Worm (Caenorhabditis elegans) whole organism, L1 larva: ENCODE results near the gene K12B6.9.
A peak's percentile ranks its signal among the peaks of the same experiment; 100 is the strongest.

Experiments used
- C16A3.4 ChIP-seq: fragments of 150-350 bp; optimal IDR thresholded peaks from 2 replicates; lab custom pipeline; 2014; ENCODE audit warnings: missing biosample characterization, missing genetic modification characterization
- C34B4.2 ChIP-seq: sonication (generic microtip); optimal IDR thresholded peaks from 2 replicates; lab custom pipeline; 2017; ENCODE audit warnings: mild to moderate bottlenecking, missing genetic modification characterization, missing compliant biosample characterization
- F16B12.6 ChIP-seq: fragments of 150-350 bp; optimal IDR thresholded peaks from 2 replicates; lab custom pipeline; 2014; ENCODE audit warnings: missing biosample characterization, missing genetic modification characterization
- Y116A8C.19 ChIP-seq: sonication (generic microtip); optimal IDR thresholded peaks from 2 replicates; lab custom pipeline; 2016; ENCODE audit warnings: missing compliant biosample characterization, missing genetic modification characterization, borderline replicate concordance
- alr-1 ChIP-seq: fragments of 200-800 bp; sonication (Bioruptor generic); optimal IDR thresholded peaks from 2 replicates; lab custom pipeline; 2018; ENCODE audit warnings: borderline replicate concordance, mild to moderate bottlenecking, missing genetic modification characterization, missing compliant biosample characterization
- aly-2 ChIP-seq: fragments of 150-350 bp; optimal IDR thresholded peaks from 2 replicates; lab custom pipeline; 2014; ENCODE audit warnings: missing biosample characterization, missing genetic modification characterization
- blmp-1 ChIP-seq: fragments of 150-350 bp; optimal IDR thresholded peaks from 2 replicates; lab custom pipeline; 2014; ENCODE audit warnings: missing biosample characterization, missing genetic modification characterization
- ceh-63 ChIP-seq: fragments of 200-800 bp; sonication (Bioruptor generic); optimal IDR thresholded peaks from 2 replicates; lab custom pipeline; 2018; ENCODE audit warnings: mild to moderate bottlenecking, missing genetic modification characterization, missing compliant biosample characterization
- ceh-88 ChIP-seq: fragments of 200-800 bp; sonication (Bioruptor generic); IDR thresholded peaks from 2 replicates; pipeline ENCODE4 v1.3.6; 2022; ENCODE audit warnings: missing genetic modification characterization, missing compliant biosample characterization
- ceh-90 ChIP-seq: sonication (generic microtip); optimal IDR thresholded peaks from 2 replicates; lab custom pipeline; 2016; ENCODE audit warnings: missing genetic modification characterization, missing compliant biosample characterization
- ces-1 ChIP-seq: fragments of 150-350 bp; optimal IDR thresholded peaks from 2 replicates; lab custom pipeline; 2014; ENCODE audit warnings: missing biosample characterization, missing genetic modification reagents, missing genetic modification characterization
- dpl-1 ChIP-seq, 3 experiments: fragments of 150-350 bp in 2 of 3; sonication (generic microtip) in 1 of 3; optimal IDR thresholded peaks; 2 replicates each; lab custom pipeline; 2014 to 2017; ENCODE audit warnings: missing biosample characterization in 3 of 3, missing genetic modification characterization in 3 of 3, missing genetic modification reagents in 3 of 3
- dsc-1 ChIP-seq: sonication (generic microtip); optimal IDR thresholded peaks from 2 replicates; lab custom pipeline; 2016; ENCODE audit warnings: mild to moderate bottlenecking, missing genetic modification characterization, missing compliant biosample characterization
- efl-1 ChIP-seq, 4 experiments: fragments of 150-350 bp; optimal IDR thresholded peaks in 3 of 4; peaks in 1 of 4; 1 replicate in 1 of 4; 2 replicates in 3 of 4; lab custom pipeline; 2014; ENCODE audit warnings: missing biosample characterization in 2 of 4, missing genetic modification characterization in 2 of 4, missing genetic modification reagents in 2 of 4
- egl-27 ChIP-seq, 2 experiments: fragments of 150-350 bp in 1 of 2; sonication (generic microtip); optimal IDR thresholded peaks; 3 replicates each; lab custom pipeline; 2017 to 2018; ENCODE audit warnings: missing biosample characterization in 2 of 2, missing genetic modification characterization in 2 of 2, missing genetic modification reagents in 2 of 2
- elt-2 ChIP-seq: sonication (generic microtip); optimal IDR thresholded peaks from 2 replicates; lab custom pipeline; 2016; ENCODE audit warnings: missing genetic modification characterization, mild to moderate bottlenecking, inconsistent platforms, missing compliant biosample characterization, missing genetic modification reagents
- elt-3 ChIP-seq, 6 experiments: fragments of 150-350 bp in 1 of 6; sonication (generic microtip); optimal IDR thresholded peaks; 2 replicates each; lab custom pipeline; 2017 to 2018; ENCODE audit warnings: missing biosample characterization in 6 of 6, missing genetic modification characterization in 6 of 6, inconsistent platforms in 1 of 6
- ets-5 ChIP-seq: fragments of 200-800 bp; sonication (Bioruptor generic); IDR thresholded peaks from 2 replicates; pipeline ENCODE4 v1.3.6; 2022; ENCODE audit warnings: missing genetic modification characterization, missing compliant biosample characterization
- fkh-10 ChIP-seq: sonication (generic microtip); optimal IDR thresholded peaks from 2 replicates; lab custom pipeline; 2017; ENCODE audit warnings: missing biosample characterization, missing genetic modification reagents, missing genetic modification characterization
- fos-1 ChIP-seq: fragments of 150-350 bp; optimal IDR thresholded peaks from 2 replicates; lab custom pipeline; 2014; ENCODE audit warnings: missing biosample characterization, missing genetic modification characterization
- grh-1 ChIP-seq: fragments of 200-800 bp; sonication (Bioruptor generic); IDR thresholded peaks from 2 replicates; pipeline ENCODE4 v1.3.6; 2022; ENCODE audit warnings: missing genetic modification reagents, missing genetic modification characterization, missing compliant biosample characterization
- hlh-17 ChIP-seq: fragments of 200-800 bp; sonication (Bioruptor generic); optimal IDR thresholded peaks from 2 replicates; lab custom pipeline; 2018; ENCODE audit warnings: missing genetic modification characterization, mild to moderate bottlenecking, missing compliant biosample characterization, moderate library complexity, borderline replicate concordance
- hlh-4 ChIP-seq: sonication (generic microtip); optimal IDR thresholded peaks from 2 replicates; lab custom pipeline; 2016; ENCODE audit warnings: mild to moderate bottlenecking, missing genetic modification characterization, missing compliant biosample characterization
- jun-1 ChIP-seq: fragments of 150-350 bp; optimal IDR thresholded peaks from 2 replicates; lab custom pipeline; 2014; ENCODE audit warnings: missing biosample characterization, missing genetic modification reagents, missing genetic modification characterization
- lin-13 ChIP-seq: fragments of 150-350 bp; optimal IDR thresholded peaks from 2 replicates; lab custom pipeline; 2014; ENCODE audit warnings: missing biosample characterization, missing genetic modification reagents, missing genetic modification characterization
- lin-14 ChIP-seq: fragments of 200-800 bp; sonication (Bioruptor generic); optimal IDR thresholded peaks from 2 replicates; lab custom pipeline; 2018; ENCODE audit warnings: mild to moderate bottlenecking, missing genetic modification characterization, moderate library complexity, missing compliant biosample characterization
- lin-15B ChIP-seq: fragments of 150-350 bp; sonication (generic microtip); optimal IDR thresholded peaks from 3 replicates; lab custom pipeline; 2014; ENCODE audit warnings: missing biosample characterization, missing genetic modification characterization
- lin-35 ChIP-seq, 2 experiments: fragments of 150-350 bp; optimal IDR thresholded peaks; 2 replicates each; lab custom pipeline; 2014; ENCODE audit warnings: missing biosample characterization in 2 of 2, missing genetic modification characterization in 2 of 2, missing genetic modification reagents in 2 of 2
- lin-39 ChIP-seq: fragments of 150-350 bp; optimal IDR thresholded peaks from 2 replicates; lab custom pipeline; 2014; ENCODE audit warnings: missing biosample characterization, missing genetic modification reagents, missing genetic modification characterization
- lir-3 ChIP-seq: sonication (generic microtip); optimal IDR thresholded peaks from 2 replicates; lab custom pipeline; 2016; ENCODE audit warnings: mild to moderate bottlenecking, missing genetic modification characterization, moderate library complexity, missing compliant biosample characterization; ENCODE audit not compliant: poor library complexity
- mdl-1 ChIP-seq, 2 experiments: fragments of 150-350 bp; optimal IDR thresholded peaks; 2 replicates each; lab custom pipeline; 2014 to 2017; ENCODE audit warnings: missing biosample characterization in 2 of 2, missing genetic modification characterization in 2 of 2, inconsistent platforms in 1 of 2
- mep-1 ChIP-seq: fragments of 150-350 bp; optimal IDR thresholded peaks from 2 replicates; lab custom pipeline; 2014; ENCODE audit warnings: missing biosample characterization, missing genetic modification characterization
- nhr-11 ChIP-seq: fragments of 150-350 bp; optimal IDR thresholded peaks from 2 replicates; lab custom pipeline; 2014; ENCODE audit warnings: missing biosample characterization, missing genetic modification characterization
- nhr-12 ChIP-seq: sonication (generic microtip); optimal IDR thresholded peaks from 2 replicates; lab custom pipeline; 2017; ENCODE audit warnings: missing biosample characterization, missing genetic modification characterization
- nhr-19 ChIP-seq: fragments of 200-800 bp; sonication (Bioruptor generic); conservative IDR thresholded peaks from 2 replicates; pipeline ENCODE4 v1.3.6; 2022; ENCODE audit warnings: missing genetic modification characterization, missing compliant biosample characterization
- nhr-20 ChIP-seq: sonication (generic microtip); optimal IDR thresholded peaks from 2 replicates; lab custom pipeline; 2016; ENCODE audit warnings: mild to moderate bottlenecking, missing genetic modification characterization, missing compliant biosample characterization
- nhr-237 ChIP-seq: fragments of 150-350 bp; optimal IDR thresholded peaks from 2 replicates; lab custom pipeline; 2014; ENCODE audit warnings: missing biosample characterization, missing genetic modification characterization
- nhr-71 ChIP-seq: sonication (generic microtip); optimal IDR thresholded peaks from 2 replicates; lab custom pipeline; 2016; ENCODE audit warnings: mild to moderate bottlenecking, missing genetic modification characterization, moderate library complexity, missing compliant biosample characterization
- nhr-77 ChIP-seq: fragments of 150-350 bp; optimal IDR thresholded peaks from 2 replicates; lab custom pipeline; 2014; ENCODE audit warnings: missing biosample characterization, missing genetic modification characterization
- nhr-84 ChIP-seq: sonication (generic microtip); optimal IDR thresholded peaks from 2 replicates; lab custom pipeline; 2017; ENCODE audit warnings: missing biosample characterization, missing genetic modification characterization
- nhr-85 ChIP-seq: sonication (generic microtip); peaks from one replicate; lab custom pipeline; 2016; ENCODE audit warnings: missing genetic modification characterization, inconsistent platforms, missing compliant biosample characterization
- pag-3 ChIP-seq: sonication (generic microtip); optimal IDR thresholded peaks from 2 replicates; lab custom pipeline; 2017; ENCODE audit warnings: missing genetic modification characterization, mild to moderate bottlenecking, missing compliant biosample characterization, antibody characterized with exemption, borderline replicate concordance; ENCODE audit not compliant: insufficient read depth
- rnt-1 ChIP-seq: sonication (generic microtip); optimal IDR thresholded peaks from 2 replicates; lab custom pipeline; 2016; ENCODE audit warnings: mild to moderate bottlenecking, missing genetic modification characterization, moderate library complexity, missing compliant biosample characterization
- skn-1 ChIP-seq: fragments of 150-350 bp; optimal IDR thresholded peaks from 2 replicates; lab custom pipeline; 2014; ENCODE audit warnings: missing biosample characterization, missing genetic modification characterization
- sptf-1 ChIP-seq: fragments of 150-350 bp; optimal IDR thresholded peaks from 2 replicates; lab custom pipeline; 2014; ENCODE audit warnings: missing biosample characterization, missing genetic modification characterization
- sup-37 ChIP-seq: fragments of 200-800 bp; sonication (Bioruptor generic); optimal IDR thresholded peaks from 2 replicates; lab custom pipeline; 2018; ENCODE audit warnings: mild to moderate bottlenecking, missing genetic modification characterization, missing compliant biosample characterization
- tlp-1 ChIP-seq: fragments of 150-350 bp; optimal IDR thresholded peaks from 2 replicates; lab custom pipeline; 2014; ENCODE audit warnings: missing biosample characterization, missing genetic modification characterization
- unc-130 ChIP-seq: fragments of 150-350 bp; optimal IDR thresholded peaks from 2 replicates; lab custom pipeline; 2017; ENCODE audit warnings: missing biosample characterization, missing genetic modification characterization, inconsistent platforms
- unc-30 ChIP-seq: sonication (generic microtip); optimal IDR thresholded peaks from 2 replicates; lab custom pipeline; 2017; ENCODE audit warnings: missing biosample characterization, missing genetic modification characterization
- zag-1 ChIP-seq: fragments of 150-350 bp; optimal IDR thresholded peaks from 2 replicates; lab custom pipeline; 2014; ENCODE audit warnings: missing biosample characterization, missing genetic modification characterization
- zip-4 ChIP-seq: fragments of 200-800 bp; sonication (Bioruptor generic); optimal IDR thresholded peaks from 2 replicates; lab custom pipeline; 2018; ENCODE audit warnings: mild to moderate bottlenecking, missing genetic modification characterization, moderate library complexity, missing compliant biosample characterization
- ztf-11 ChIP-seq, 2 experiments: sonication (generic microtip); optimal IDR thresholded peaks; 2 replicates each; lab custom pipeline; 2016 to 2017; ENCODE audit warnings: missing genetic modification characterization in 2 of 2, missing biosample characterization in 1 of 2, missing compliant biosample characterization in 1 of 2

Gene K12B6.9

DNA sequence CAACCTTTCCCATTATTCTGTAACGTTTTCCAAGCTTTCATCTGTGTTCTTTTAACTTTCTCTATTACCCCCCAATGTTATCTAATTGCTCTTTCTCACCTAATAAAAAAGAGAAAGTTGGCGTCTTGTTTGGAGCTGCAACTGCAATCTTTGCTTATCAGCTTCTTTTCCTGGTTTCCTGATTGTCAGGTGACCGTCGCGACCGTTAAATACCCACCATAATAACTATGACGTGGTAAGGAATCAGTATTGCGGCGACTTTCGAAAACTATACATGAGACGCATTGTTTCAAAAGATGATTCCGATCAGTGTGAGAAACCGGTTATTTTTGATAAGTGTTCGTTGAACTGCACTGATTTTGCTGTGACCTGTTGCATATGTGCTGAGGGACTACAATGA, 17.3 kb downstream of the K12B6.9 start (continued):
- TF ChIP-seq Y116A8C.19 (tag; lab: Kevin White, UChicago) (no peak), C34B4.2 (tag; lab: Kevin White, UChicago) (no peak), ceh-63 (GFP tag; lab: Kevin White, UChicago) (no peak), nhr-237 (no peak), lin-39 (tag; lab: Kevin White, UChicago) (no peak), dsc-1 (no peak), ceh-88 (no peak), nhr-11 (tag; lab: Kevin White, UChicago) (no peak), F16B12.6 (tag; lab: Kevin White, UChicago) (no peak), unc-30 (no peak), lin-15B (no peak), ces-1 (no peak), nhr-77 (no peak), sup-37 (no peak), alr-1 (tag; lab: Kevin White, UChicago) (no peak), tlp-1 (tag; lab: Kevin White, UChicago) (no peak), aly-2 (tag; lab: Kevin White, UChicago) (no peak), fos-1 (tag; lab: Kevin White, UChicago) (no peak), mdl-1 (tag; optimal IDR thresholded peaks at IDR 0.05; lab: Kevin White, UChicago) (peak in 1 of 2 experiments; percentile 13), hlh-17 (GFP tag; lab: Kevin White, UChicago) (no peak), rnt-1 (tag; lab: Kevin White, UChicago) (no peak), lin-13 (GFP tag; lab: Kevin White, UChicago) (no peak), grh-1 (peak; percentile 63), pag-3 (tag; lab: Kevin White, UChicago) (no peak), ceh-90 (tag; lab: Kevin White, UChicago) (no peak), nhr-85 (tag; lab: Kevin White, UChicago) (peak; percentile 72), fkh-10 (GFP tag; lab: Kevin White, UChicago) (no peak), nhr-20 (tag; lab: Kevin White, UChicago) (peak; percentile 65), nhr-19 (GFP tag; lab: Robert Waterston, UW) (peak; percentile 39), hlh-4 (tag; lab: Kevin White, UChicago) (no peak), efl-1 (optimal IDR thresholded peaks at IDR 0.05; lab: Kevin White, UChicago) (no peak), efl-1 (GFP tag; optimal IDR thresholded peaks at IDR 0.05 in 1 of 2; lab: Kevin White, UChicago) (peak in 1 of 2 experiments; percentile 59), zip-4 (GFP tag; lab: Kevin White, UChicago) (no peak), lir-3 (tag; lab: Kevin White, UChicago) (no peak), dpl-1 (GFP tag; optimal IDR thresholded peaks at IDR 0.05; lab: Kevin White, UChicago) (no peak), elt-2 (tag; lab: Kevin White, UChicago) (peak; percentile 95), nhr-71 (tag; lab: Kevin White, UChicago) (peak; percentile 68), nhr-84 (tag; lab: Kevin White, UChicago) (no peak), jun-1 (peak; percentile 39), sptf-1 (no peak), blmp-1 (tag; lab: Kevin White, UChicago) (peak; percentile 71), lin-14 (GFP tag; lab: Kevin White, UChicago) (peak; percentile 39), mep-1 (no peak), unc-130 (tag; lab: Kevin White, UChicago) (no peak), egl-27 (tag; optimal IDR thresholded peaks at IDR 0.05; lab: Kevin White, UChicago) (no peak), ztf-11 (tag; optimal IDR thresholded peaks at IDR 0.05; lab: Kevin White, UChicago) (no peak), elt-3 (tag; optimal IDR thresholded peaks at IDR 0.05; lab: Kevin White, UChicago) (peak in 1 of 6 experiments; percentile 69), nhr-12 (tag; lab: Kevin White, UChicago) (no peak), lin-35 (GFP tag; optimal IDR thresholded peaks at IDR 0.05; lab: Kevin White, UChicago) (peak in 1 of 2 experiments; percentile 61), skn-1 (tag; lab: Kevin White, UChicago) (no peak), zag-1 (tag; lab: Kevin White, UChicago) (no peak), C16A3.4 (no peak), ets-5 (GFP tag; lab: Robert Waterston, UW) (no peak)
